Worm (Caenorhabditis elegans): ENCODE results near the gene lmp-1.

Gene lmp-1

DNA sequence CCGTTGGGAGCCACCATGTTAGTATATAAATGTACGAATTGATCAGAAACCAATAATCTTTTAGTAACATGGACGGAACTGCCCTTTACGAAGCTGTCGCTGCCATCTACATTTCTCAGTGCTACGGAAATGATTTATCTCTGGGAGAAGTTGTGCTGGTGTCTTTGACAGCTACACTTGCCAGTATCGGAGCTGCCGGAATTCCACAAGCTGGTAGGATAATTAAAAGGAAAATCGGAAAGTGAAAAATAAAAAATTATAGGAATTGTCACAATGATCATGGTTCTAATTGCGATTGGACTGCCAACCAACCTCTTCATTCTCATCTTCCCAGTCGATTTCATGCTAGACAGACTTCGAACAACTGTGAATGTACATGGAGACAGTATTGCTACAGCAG is 28.4 kb upstream of the lmp-1 start:
- TF ChIP-seq sma-3 (GFP tag; optimal IDR thresholded peaks at IDR 0.05): no peak
- TF ChIP-seq ZK546.5 (tag; optimal IDR thresholded peaks at IDR 0.05): no peak
- no peak for TF ChIP-seq dmd-4 (tag; optimal IDR thresholded peaks at IDR 0.05)
- no peak for TF ChIP-seq unc-62 (GFP tag; optimal IDR thresholded peaks at IDR 0.05)
- TF ChIP-seq unc-39 (tag; optimal IDR thresholded peaks at IDR 0.05): no peak
- no peak for TF ChIP-seq zag-1 (tag; optimal IDR thresholded peaks at IDR 0.05)
- TF ChIP-seq nhr-23 (tag; optimal IDR thresholded peaks at IDR 0.05): no peak
- TF ChIP-seq ztf-1 (GFP tag; conservative IDR thresholded peaks at IDR 0.05): no peak
- TF ChIP-seq peb-1 (tag; optimal IDR thresholded peaks at IDR 0.05): no peak
- TF ChIP-seq C34F6.9 (tag; optimal IDR thresholded peaks at IDR 0.05): no peak

DNA sequence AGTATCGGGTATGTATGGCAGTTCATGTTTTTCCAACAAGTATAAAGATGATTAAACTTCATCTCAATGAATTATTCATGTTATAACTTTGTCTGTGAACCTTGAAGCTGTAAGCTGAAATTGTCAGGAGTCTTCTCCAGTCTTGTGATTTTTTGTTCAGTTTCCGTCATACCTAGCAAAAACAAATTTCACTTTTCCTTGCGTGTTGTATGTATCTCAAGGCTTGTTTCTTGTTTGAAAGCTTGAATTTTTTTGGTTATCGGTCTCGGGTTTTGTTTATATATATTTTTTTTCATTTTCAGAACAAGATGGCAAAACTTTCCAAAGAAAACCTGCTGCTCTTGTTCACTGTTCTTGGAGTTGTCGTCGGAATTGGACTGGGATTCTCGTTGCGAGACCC is 25.6 kb upstream of the lmp-1 start, which contains the start of gene glt-4:
Gene glt-4, plus strand, starts transcription at position 301 of the 400 bp plus-strand sequence.
- TF ChIP-seq ceh-16 (tag; optimal IDR thresholded peaks at IDR 0.05): no peak
- no peak for TF ChIP-seq mdl-1 (tag; optimal IDR thresholded peaks at IDR 0.05)
- no peak for TF ChIP-seq elt-3 (tag; optimal IDR thresholded peaks at IDR 0.05)
- TF ChIP-seq gmeb-1 (tag; optimal IDR thresholded peaks at IDR 0.05): no peak
- no peak for TF ChIP-seq mbf-1 (tag; optimal IDR thresholded peaks at IDR 0.05)
- no peak for TF ChIP-seq sma-3 (GFP tag; optimal IDR thresholded peaks at IDR 0.05)
- TF ChIP-seq C34F6.9 (tag; optimal IDR thresholded peaks at IDR 0.05): no peak
- no peak for TF ChIP-seq ama-1 (optimal IDR thresholded peaks at IDR 0.05)
- no peak for TF ChIP-seq nhr-10 (tag; optimal IDR thresholded peaks at IDR 0.05)

DNA sequence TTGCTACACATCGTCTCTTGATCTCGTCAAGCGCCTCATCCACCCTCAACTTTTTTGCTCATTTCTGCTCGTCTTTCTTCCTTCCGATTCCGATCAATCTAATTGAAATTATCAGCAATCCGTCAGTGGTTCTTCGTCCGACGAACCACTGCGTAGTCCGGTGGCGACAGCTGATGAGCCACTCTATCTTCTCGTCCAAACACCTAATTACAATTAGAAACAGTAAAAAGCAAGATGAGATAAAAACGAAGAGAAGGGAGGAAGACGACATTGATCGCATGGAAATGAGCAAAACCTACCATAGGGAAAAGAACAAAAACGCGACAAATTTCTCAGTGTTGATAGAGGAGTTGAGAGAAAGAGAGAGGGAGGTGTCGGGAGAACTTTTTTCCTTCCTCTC is 22.0 kb upstream of the lmp-1 start:
- TF ChIP-seq lsy-2 (tag; optimal IDR thresholded peaks at IDR 0.05): peak in 1 of 2 experiments; percentile 5
- peak; percentile 8 for TF ChIP-seq C34F6.9 (tag; optimal IDR thresholded peaks at IDR 0.05)
- peak; percentile 6 for TF ChIP-seq F13H6.1 (tag; optimal IDR thresholded peaks at IDR 0.05)
- TF ChIP-seq ztf-11 (tag; optimal IDR thresholded peaks at IDR 0.05): no peak
- TF ChIP-seq ama-1 (optimal IDR thresholded peaks at IDR 0.05): no peak
- TF ChIP-seq snpc-4 (tag; optimal IDR thresholded peaks at IDR 0.05): no peak

DNA sequence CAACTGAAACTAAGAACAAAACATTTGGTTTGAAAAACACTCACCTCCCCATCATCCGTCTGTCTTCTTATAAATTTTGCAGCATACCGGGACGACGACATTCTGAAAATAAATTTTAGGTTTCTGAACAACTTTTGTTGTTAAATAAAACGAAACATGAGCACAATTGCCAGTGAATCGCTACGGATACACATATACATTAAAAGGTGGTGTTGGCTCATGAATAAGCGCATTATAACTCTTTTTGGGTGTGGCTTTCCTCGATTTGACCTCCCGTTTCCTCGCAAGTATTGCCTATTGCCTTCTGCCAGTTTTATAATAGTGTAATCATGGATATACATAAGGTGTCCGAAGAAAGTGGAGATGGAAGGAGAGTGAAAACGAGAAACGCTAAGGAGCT is 14.0 kb upstream of the lmp-1 start, which contains the start of gene igcm-2:
Gene igcm-2, minus strand, starts transcription at position 101 of the 400 bp plus-strand sequence.
- no peak for TF ChIP-seq sma-3 (GFP tag; optimal IDR thresholded peaks at IDR 0.05)
- no peak for TF ChIP-seq lin-13 (GFP tag; optimal IDR thresholded peaks at IDR 0.05)
- no peak for TF ChIP-seq nhr-11 (tag; optimal IDR thresholded peaks at IDR 0.05)
- no peak for TF ChIP-seq ZK546.5 (tag; optimal IDR thresholded peaks at IDR 0.05)
- no peak for TF ChIP-seq alr-1 (tag; optimal IDR thresholded peaks at IDR 0.05)
- TF ChIP-seq nhr-21 (tag; optimal IDR thresholded peaks at IDR 0.05): no peak
- no peak for TF ChIP-seq sem-4 (tag; optimal IDR thresholded peaks at IDR 0.05)
- no peak for TF ChIP-seq mbf-1 (tag; optimal IDR thresholded peaks at IDR 0.05)
- no peak for TF ChIP-seq ceh-16 (tag; optimal IDR thresholded peaks at IDR 0.05)
- TF ChIP-seq nhr-6 (tag; optimal IDR thresholded peaks at IDR 0.05): no peak
- no peak for TF ChIP-seq Y55F3AM.14 (GFP tag; optimal IDR thresholded peaks at IDR 0.05)
- TF ChIP-seq nhr-77 (tag; optimal IDR thresholded peaks at IDR 0.05): no peak
- no peak for TF ChIP-seq ceh-82 (tag; optimal IDR thresholded peaks at IDR 0.05)
- no peak for TF ChIP-seq nhr-237 (tag; optimal IDR thresholded peaks at IDR 0.05)
- no peak for TF ChIP-seq snpc-4 (tag; optimal IDR thresholded peaks at IDR 0.05)
- TF ChIP-seq crh-2 (tag; optimal IDR thresholded peaks at IDR 0.05): no peak
- TF ChIP-seq elt-3 (tag; optimal IDR thresholded peaks at IDR 0.05): no peak
- TF ChIP-seq unc-62 (GFP tag; optimal IDR thresholded peaks at IDR 0.05): no peak

DNA sequence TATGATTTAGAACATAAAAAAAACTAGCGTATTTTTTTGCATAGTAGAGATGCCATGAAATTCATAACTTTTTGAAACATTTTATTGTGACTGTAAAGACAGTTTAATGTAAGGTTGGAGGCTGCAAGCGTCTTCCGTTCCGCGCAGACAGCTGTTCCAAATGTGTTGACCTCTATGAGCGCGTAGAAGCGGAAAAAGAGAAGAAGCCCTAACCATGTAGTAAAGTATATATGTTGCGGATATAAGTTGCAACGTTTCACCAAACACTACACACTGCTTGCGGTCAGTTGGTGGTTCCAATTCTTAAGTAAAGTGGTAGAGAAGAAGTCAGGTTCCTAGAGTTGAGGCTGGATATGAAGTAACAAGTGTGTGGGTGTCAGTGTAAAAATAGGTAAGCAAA is 11.2 kb upstream of the lmp-1 start:
- TF ChIP-seq egl-27 (tag; optimal IDR thresholded peaks at IDR 0.05): no peak

DNA sequence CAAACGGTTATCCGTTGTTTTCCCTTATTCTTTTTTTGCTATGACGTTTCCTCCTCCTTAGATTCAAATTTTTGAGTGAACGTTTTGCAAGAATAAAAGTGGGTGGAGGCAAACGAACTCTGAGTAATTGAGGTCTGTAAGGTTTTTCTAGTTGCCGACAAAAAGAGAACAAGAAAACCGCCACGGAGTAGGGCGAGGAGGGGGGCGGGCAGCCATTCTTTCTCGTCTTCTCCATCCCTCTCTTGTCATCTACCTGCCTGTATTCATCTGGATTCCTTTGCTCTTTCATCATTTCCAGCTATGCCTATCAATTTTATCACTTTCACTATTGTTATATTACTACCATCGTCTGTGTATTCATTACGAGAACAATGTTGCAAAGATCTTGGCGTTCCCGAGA is 7.7 kb upstream of the lmp-1 start, which contains the start of gene igdb-3:
Gene igdb-3, plus strand, starts transcription at position 301 of the 400 bp plus-strand sequence.
- TF ChIP-seq alr-1 (tag; optimal IDR thresholded peaks at IDR 0.05) (no peak), C34F6.9 (tag; optimal IDR thresholded peaks at IDR 0.05) (no peak), lin-13 (GFP tag; optimal IDR thresholded peaks at IDR 0.05) (no peak), ceh-82 (tag; optimal IDR thresholded peaks at IDR 0.05) (no peak), elt-1 (tag; optimal IDR thresholded peaks at IDR 0.05) (no peak), ama-1 (optimal IDR thresholded peaks at IDR 0.05) (no peak), ztf-11 (tag; optimal IDR thresholded peaks at IDR 0.05) (no peak), nhr-237 (tag; optimal IDR thresholded peaks at IDR 0.05) (no peak), ZK546.5 (tag; optimal IDR thresholded peaks at IDR 0.05) (no peak), sem-4 (tag; optimal IDR thresholded peaks at IDR 0.05) (no peak), dmd-4 (tag; optimal IDR thresholded peaks at IDR 0.05) (no peak), Y55F3AM.14 (GFP tag; optimal IDR thresholded peaks at IDR 0.05) (no peak), lsy-2 (tag; optimal IDR thresholded peaks at IDR 0.05) (no peak), nhr-25 (tag; optimal IDR thresholded peaks at IDR 0.05) (no peak), sma-9 (GFP tag; optimal IDR thresholded peaks at IDR 0.05) (no peak), sma-9 (tag; optimal IDR thresholded peaks at IDR 0.05) (no peak), lin-39 (tag; optimal IDR thresholded peaks at IDR 0.05) (no peak), egl-27 (tag; optimal IDR thresholded peaks at IDR 0.05) (no peak)
